Worm (Caenorhabditis elegans) whole organism, L1 larva: ENCODE results near the gene fbxb-54.
A peak's percentile ranks its signal among the peaks of the same experiment; 100 is the strongest.

Experiments used
- C04F5.9 ChIP-seq: sonication (generic microtip); optimal IDR thresholded peaks from 2 replicates; lab custom pipeline; 2016; ENCODE audit warnings: missing genetic modification characterization, missing compliant biosample characterization
- C16A3.4 ChIP-seq: fragments of 150-350 bp; optimal IDR thresholded peaks from 2 replicates; lab custom pipeline; 2014; ENCODE audit warnings: missing biosample characterization, missing genetic modification characterization
- C34B4.2 ChIP-seq: sonication (generic microtip); optimal IDR thresholded peaks from 2 replicates; lab custom pipeline; 2017; ENCODE audit warnings: mild to moderate bottlenecking, missing genetic modification characterization, missing compliant biosample characterization
- F16B12.6 ChIP-seq: fragments of 150-350 bp; optimal IDR thresholded peaks from 2 replicates; lab custom pipeline; 2014; ENCODE audit warnings: missing biosample characterization, missing genetic modification characterization
- Y116A8C.19 ChIP-seq: sonication (generic microtip); optimal IDR thresholded peaks from 2 replicates; lab custom pipeline; 2016; ENCODE audit warnings: missing compliant biosample characterization, missing genetic modification characterization, borderline replicate concordance
- aha-1 ChIP-seq: fragments of 150-350 bp; optimal IDR thresholded peaks from 2 replicates; lab custom pipeline; 2014; ENCODE audit warnings: missing biosample characterization, missing genetic modification characterization
- ama-1 ChIP-seq: fragments of 150-350 bp; optimal IDR thresholded peaks from 2 replicates; lab custom pipeline; 2014
- ceh-88 ChIP-seq: fragments of 200-800 bp; sonication (Bioruptor generic); IDR thresholded peaks from 2 replicates; pipeline ENCODE4 v1.3.6; 2022; ENCODE audit warnings: missing genetic modification characterization, missing compliant biosample characterization
- ceh-90 ChIP-seq: sonication (generic microtip); optimal IDR thresholded peaks from 2 replicates; lab custom pipeline; 2016; ENCODE audit warnings: missing genetic modification characterization, missing compliant biosample characterization
- dpl-1 ChIP-seq, 3 experiments: fragments of 150-350 bp in 2 of 3; sonication (generic microtip) in 1 of 3; optimal IDR thresholded peaks; 2 replicates each; lab custom pipeline; 2014 to 2017; ENCODE audit warnings: missing biosample characterization in 3 of 3, missing genetic modification characterization in 3 of 3, missing genetic modification reagents in 3 of 3
- efl-1 ChIP-seq, 4 experiments: fragments of 150-350 bp; optimal IDR thresholded peaks in 3 of 4; peaks in 1 of 4; 1 replicate in 1 of 4; 2 replicates in 3 of 4; lab custom pipeline; 2014; ENCODE audit warnings: missing biosample characterization in 2 of 4, missing genetic modification characterization in 2 of 4, missing genetic modification reagents in 2 of 4
- efl-3 ChIP-seq: fragments of 200-800 bp; sonication (Bioruptor generic); optimal IDR thresholded peaks from 2 replicates; lab custom pipeline; 2018; ENCODE audit warnings: mild to moderate bottlenecking, missing genetic modification characterization, missing compliant biosample characterization
- egl-27 ChIP-seq, 2 experiments: fragments of 150-350 bp in 1 of 2; sonication (generic microtip); optimal IDR thresholded peaks; 3 replicates each; lab custom pipeline; 2017 to 2018; ENCODE audit warnings: missing biosample characterization in 2 of 2, missing genetic modification characterization in 2 of 2, missing genetic modification reagents in 2 of 2
- elt-2 ChIP-seq: sonication (generic microtip); optimal IDR thresholded peaks from 2 replicates; lab custom pipeline; 2016; ENCODE audit warnings: missing genetic modification characterization, mild to moderate bottlenecking, inconsistent platforms, missing compliant biosample characterization, missing genetic modification reagents
- elt-3 ChIP-seq, 6 experiments: fragments of 150-350 bp in 1 of 6; sonication (generic microtip); optimal IDR thresholded peaks; 2 replicates each; lab custom pipeline; 2017 to 2018; ENCODE audit warnings: missing biosample characterization in 6 of 6, missing genetic modification characterization in 6 of 6, inconsistent platforms in 1 of 6
- ets-5 ChIP-seq: fragments of 200-800 bp; sonication (Bioruptor generic); IDR thresholded peaks from 2 replicates; pipeline ENCODE4 v1.3.6; 2022; ENCODE audit warnings: missing genetic modification characterization, missing compliant biosample characterization
- fkh-4 ChIP-seq: sonication (generic microtip); optimal IDR thresholded peaks from 2 replicates; lab custom pipeline; 2016; ENCODE audit warnings: missing compliant biosample characterization, missing genetic modification characterization, borderline replicate concordance
- grh-1 ChIP-seq: fragments of 200-800 bp; sonication (Bioruptor generic); IDR thresholded peaks from 2 replicates; pipeline ENCODE4 v1.3.6; 2022; ENCODE audit warnings: missing genetic modification reagents, missing genetic modification characterization, missing compliant biosample characterization
- hlh-4 ChIP-seq: sonication (generic microtip); optimal IDR thresholded peaks from 2 replicates; lab custom pipeline; 2016; ENCODE audit warnings: mild to moderate bottlenecking, missing genetic modification characterization, missing compliant biosample characterization
- jun-1 ChIP-seq: fragments of 150-350 bp; optimal IDR thresholded peaks from 2 replicates; lab custom pipeline; 2014; ENCODE audit warnings: missing biosample characterization, missing genetic modification reagents, missing genetic modification characterization
- lin-13 ChIP-seq: fragments of 150-350 bp; optimal IDR thresholded peaks from 2 replicates; lab custom pipeline; 2014; ENCODE audit warnings: missing biosample characterization, missing genetic modification reagents, missing genetic modification characterization
- lin-14 ChIP-seq: fragments of 200-800 bp; sonication (Bioruptor generic); optimal IDR thresholded peaks from 2 replicates; lab custom pipeline; 2018; ENCODE audit warnings: mild to moderate bottlenecking, missing genetic modification characterization, moderate library complexity, missing compliant biosample characterization
- lin-15B ChIP-seq: fragments of 150-350 bp; sonication (generic microtip); optimal IDR thresholded peaks from 3 replicates; lab custom pipeline; 2014; ENCODE audit warnings: missing biosample characterization, missing genetic modification characterization
- lin-35 ChIP-seq, 2 experiments: fragments of 150-350 bp; optimal IDR thresholded peaks; 2 replicates each; lab custom pipeline; 2014; ENCODE audit warnings: missing biosample characterization in 2 of 2, missing genetic modification characterization in 2 of 2, missing genetic modification reagents in 2 of 2
- lsy-2 ChIP-seq, 2 experiments: fragments of 150-350 bp; optimal IDR thresholded peaks; 2 replicates each; lab custom pipeline; 2014; ENCODE audit warnings: missing biosample characterization in 2 of 2, missing genetic modification characterization in 2 of 2
- nhr-11 ChIP-seq: fragments of 150-350 bp; optimal IDR thresholded peaks from 2 replicates; lab custom pipeline; 2014; ENCODE audit warnings: missing biosample characterization, missing genetic modification characterization
- nhr-12 ChIP-seq: sonication (generic microtip); optimal IDR thresholded peaks from 2 replicates; lab custom pipeline; 2017; ENCODE audit warnings: missing biosample characterization, missing genetic modification characterization
- nhr-77 ChIP-seq: fragments of 150-350 bp; optimal IDR thresholded peaks from 2 replicates; lab custom pipeline; 2014; ENCODE audit warnings: missing biosample characterization, missing genetic modification characterization
- nhr-84 ChIP-seq: sonication (generic microtip); optimal IDR thresholded peaks from 2 replicates; lab custom pipeline; 2017; ENCODE audit warnings: missing biosample characterization, missing genetic modification characterization
- nhr-85 ChIP-seq: sonication (generic microtip); peaks from one replicate; lab custom pipeline; 2016; ENCODE audit warnings: missing genetic modification characterization, inconsistent platforms, missing compliant biosample characterization
- sox-4 ChIP-seq: sonication (generic microtip); optimal IDR thresholded peaks from 2 replicates; lab custom pipeline; 2016; ENCODE audit warnings: missing genetic modification characterization, missing compliant biosample characterization
- sptf-1 ChIP-seq: fragments of 150-350 bp; optimal IDR thresholded peaks from 2 replicates; lab custom pipeline; 2014; ENCODE audit warnings: missing biosample characterization, missing genetic modification characterization
- swsn-7 ChIP-seq: sonication (generic microtip); optimal IDR thresholded peaks from 2 replicates; lab custom pipeline; 2016; ENCODE audit warnings: missing genetic modification characterization, missing compliant biosample characterization
- tlp-1 ChIP-seq: fragments of 150-350 bp; optimal IDR thresholded peaks from 2 replicates; lab custom pipeline; 2014; ENCODE audit warnings: missing biosample characterization, missing genetic modification characterization
- unc-86 ChIP-seq: sonication (generic microtip); optimal IDR thresholded peaks from 2 replicates; lab custom pipeline; 2016; ENCODE audit warnings: missing genetic modification characterization, missing compliant biosample characterization
- unc-98 ChIP-seq: fragments of 200-800 bp; sonication (Bioruptor generic); IDR thresholded peaks from 2 replicates; pipeline ENCODE4 v1.3.6; 2022; ENCODE audit warnings: missing genetic modification characterization, missing compliant biosample characterization
- xbp-1 ChIP-seq: sonication (generic microtip); optimal IDR thresholded peaks from 2 replicates; lab custom pipeline; 2016; ENCODE audit warnings: missing genetic modification characterization, missing compliant biosample characterization
- zag-1 ChIP-seq: fragments of 150-350 bp; optimal IDR thresholded peaks from 2 replicates; lab custom pipeline; 2014; ENCODE audit warnings: missing biosample characterization, missing genetic modification characterization

fbxb-54 gene

ce11 chrII:1576772-1577171 is 20.7 kb upstream of the fbxb-54 start:
- TF ChIP-seq ets-5 = no peak
- peak; percentile 73 for TF ChIP-seq elt-2 (tag; lab: Kevin White, UChicago)
- TF ChIP-seq efl-3 = no peak
- TF ChIP-seq dpl-1 (GFP tag; optimal IDR thresholded peaks at IDR 0.05; lab: Kevin White, UChicago) = no peak
- TF ChIP-seq lsy-2 (tag; optimal IDR thresholded peaks at IDR 0.05; lab: Kevin White, UChicago) = no peak
- no peak for TF ChIP-seq Y116A8C.19 (tag; lab: Kevin White, UChicago)
- no peak for TF ChIP-seq swsn-7 (tag; lab: Kevin White, UChicago)
- TF ChIP-seq zag-1 (tag; lab: Kevin White, UChicago) = no peak
- TF ChIP-seq sptf-1 = no peak
- TF ChIP-seq grh-1 = no peak
- TF ChIP-seq ama-1 = no peak
- peak in 1 of 2 experiments; percentile 29 for TF ChIP-seq lin-35 (GFP tag; optimal IDR thresholded peaks at IDR 0.05; lab: Kevin White, UChicago)
- no peak for TF ChIP-seq ceh-88 (GFP tag; lab: Robert Waterston, UW)
- no peak for TF ChIP-seq hlh-4 (tag; lab: Kevin White, UChicago)
- no peak for TF ChIP-seq unc-98 (GFP tag; lab: Robert Waterston, UW)
- no peak for TF ChIP-seq egl-27 (tag; optimal IDR thresholded peaks at IDR 0.05; lab: Kevin White, UChicago)
- no peak for TF ChIP-seq nhr-77 (tag; lab: Kevin White, UChicago)
- no peak for TF ChIP-seq xbp-1 (tag; lab: Kevin White, UChicago)
- TF ChIP-seq fkh-4 (tag; lab: Kevin White, UChicago) = no peak
- no peak for TF ChIP-seq ceh-90 (tag; lab: Kevin White, UChicago)
- no peak for TF ChIP-seq nhr-84 (tag; lab: Kevin White, UChicago)
- TF ChIP-seq efl-1 (optimal IDR thresholded peaks at IDR 0.05; lab: Kevin White, UChicago) = no peak
- TF ChIP-seq efl-1 (GFP tag; optimal IDR thresholded peaks at IDR 0.05 in 1 of 2; lab: Kevin White, UChicago) = peak in 1 of 2 experiments; percentile 16
- no peak for TF ChIP-seq unc-86 (tag; lab: Kevin White, UChicago)
- TF ChIP-seq jun-1 (tag; lab: Kevin White, UChicago) = peak; percentile 12
- TF ChIP-seq aha-1 (tag; lab: Kevin White, UChicago) = no peak
- TF ChIP-seq, all 84 proteins: peak for 4

- no peak for TF ChIP-seq zag-1 (tag; lab: Kevin White, UChicago)
- no peak for TF ChIP-seq nhr-11 (tag; lab: Kevin White, UChicago)
- TF ChIP-seq lsy-2 (tag; optimal IDR thresholded peaks at IDR 0.05; lab: Kevin White, UChicago) = no peak
- no peak for TF ChIP-seq ets-5
- no peak for TF ChIP-seq tlp-1
- TF ChIP-seq C16A3.4 = no peak
- TF ChIP-seq Y116A8C.19 (tag; lab: Kevin White, UChicago) = no peak
- no peak for TF ChIP-seq C34B4.2 (tag; lab: Kevin White, UChicago)
- no peak for TF ChIP-seq nhr-12 (tag; lab: Kevin White, UChicago)
- no peak for TF ChIP-seq lin-14 (GFP tag; lab: Kevin White, UChicago)
Measured at ce11 chrII:1576030-1576429, 19.9 kb upstream of the fbxb-54 start, which contains the start of gene K05F6.10. TSS of gene K05F6.10 (minus strand) at chrII:1576130.

DNA sequence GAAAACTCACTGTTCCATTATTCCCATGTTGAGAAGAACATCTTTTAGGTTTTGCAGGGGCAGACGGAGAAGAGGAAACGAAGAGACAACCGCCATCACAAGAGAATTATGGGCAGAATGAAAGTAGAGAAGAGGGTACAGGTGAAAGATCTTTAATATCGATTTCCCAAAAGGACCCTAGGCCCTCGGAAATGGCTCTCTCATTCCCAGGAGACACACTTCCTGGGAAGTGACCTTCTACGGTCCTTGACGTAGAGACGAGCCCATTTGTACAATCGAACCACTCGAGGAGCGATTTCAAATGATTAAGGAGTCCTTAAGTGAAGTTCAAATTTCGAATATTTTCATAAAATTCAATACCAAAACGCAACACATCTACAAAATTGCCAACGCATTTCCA is 14.9 kb upstream of the fbxb-54 start, which contains the start of gene fbxb-46:
Gene fbxb-46 (minus strand): TSS at position 101 of the 400 bp plus-strand sequence.
- no peak for TF ChIP-seq sox-4 (tag; lab: Kevin White, UChicago)
- no peak for TF ChIP-seq C16A3.4
- TF ChIP-seq lin-15B (tag; lab: Kevin White, UChicago) = no peak
- no peak for TF ChIP-seq ceh-88 (GFP tag; lab: Robert Waterston, UW)
- no peak for TF ChIP-seq elt-2 (tag; lab: Kevin White, UChicago)
- no peak for TF ChIP-seq lin-13
- TF ChIP-seq F16B12.6 (tag; lab: Kevin White, UChicago) = no peak
- TF ChIP-seq ets-5 = no peak
- TF ChIP-seq xbp-1 (tag; lab: Kevin White, UChicago) = no peak
- TF ChIP-seq nhr-85 = no peak
- TF ChIP-seq elt-3 (tag; optimal IDR thresholded peaks at IDR 0.05; lab: Kevin White, UChicago) = no peak
- TF ChIP-seq C04F5.9 = no peak
